Worm (Caenorhabditis elegans) whole organism, late embryonic: ENCODE results near the gene Y39A1A.21.
A peak's percentile ranks its signal among the peaks of the same experiment; 100 is the strongest.

Source experiments
- C08G9.2 ChIP-seq: sonication (generic microtip); optimal IDR thresholded peaks from 2 replicates; lab custom pipeline; 2016; ENCODE audit warnings: mild to moderate bottlenecking, missing genetic modification characterization, moderate library complexity, missing compliant biosample characterization
- F13H6.1 ChIP-seq: sonication (generic microtip); optimal IDR thresholded peaks from 2 replicates; lab custom pipeline; 2016; ENCODE audit warnings: missing genetic modification characterization, missing compliant biosample characterization
- K09A11.1 ChIP-seq: sonication (generic microtip); optimal IDR thresholded peaks from 2 replicates; lab custom pipeline; 2017; ENCODE audit warnings: antibody characterized with exemption, mild to moderate bottlenecking, missing genetic modification characterization, missing compliant biosample characterization; ENCODE audit not compliant: insufficient read depth
- Y22D7AL.16 ChIP-seq: sonication (generic microtip); optimal IDR thresholded peaks from 2 replicates; lab custom pipeline; 2016; ENCODE audit warnings: missing genetic modification characterization, missing compliant biosample characterization
- ama-1 ChIP-seq: fragments of 150-350 bp; optimal IDR thresholded peaks from 2 replicates; lab custom pipeline; 2014
- ceh-14 ChIP-seq: sonication (generic microtip); optimal IDR thresholded peaks from 2 replicates; lab custom pipeline; 2016; ENCODE audit warnings: missing genotype, missing genetic modification characterization, missing compliant biosample characterization
- ceh-19 ChIP-seq: fragments of 200-800 bp; sonication (Bioruptor generic); optimal IDR thresholded peaks from 2 replicates; lab custom pipeline; 2018; ENCODE audit warnings: mild to moderate bottlenecking, missing genetic modification characterization, missing compliant biosample characterization
- ceh-2 ChIP-seq: sonication (generic microtip); optimal IDR thresholded peaks from 2 replicates; lab custom pipeline; 2016; ENCODE audit warnings: missing genotype, missing genetic modification characterization, missing compliant biosample characterization
- ceh-22 ChIP-seq: sonication (generic microtip); optimal IDR thresholded peaks from 2 replicates; lab custom pipeline; 2017; ENCODE audit warnings: missing biosample characterization, missing genetic modification characterization
- ceh-30 ChIP-seq: fragments of 150-350 bp; optimal IDR thresholded peaks from 2 replicates; lab custom pipeline; 2014; ENCODE audit warnings: missing biosample characterization, missing genetic modification characterization
- ceh-31 ChIP-seq: sonication (generic microtip); optimal IDR thresholded peaks from 2 replicates; lab custom pipeline; 2016; ENCODE audit warnings: missing genetic modification characterization, missing compliant biosample characterization
- ceh-34 ChIP-seq: sonication (generic microtip); optimal IDR thresholded peaks from 2 replicates; lab custom pipeline; 2016; ENCODE audit warnings: mild to moderate bottlenecking, missing genetic modification characterization, missing compliant biosample characterization
- ceh-45 ChIP-seq: fragments of 200-800 bp; sonication (Bioruptor generic); IDR thresholded peaks from 2 replicates; pipeline ENCODE4 v1.3.6; 2022; ENCODE audit warnings: missing genetic modification reagents, missing genetic modification characterization, missing compliant biosample characterization
- ceh-48 ChIP-seq: sonication (generic microtip); optimal IDR thresholded peaks from 2 replicates; lab custom pipeline; 2016; ENCODE audit warnings: missing genetic modification characterization, inconsistent platforms, missing compliant biosample characterization
- ceh-6 ChIP-seq: fragments of 200-800 bp; sonication (Bioruptor generic); optimal IDR thresholded peaks from 2 replicates; lab custom pipeline; 2018; ENCODE audit warnings: mild to moderate bottlenecking, missing genetic modification characterization, missing compliant biosample characterization
- ceh-9 ChIP-seq: sonication (generic microtip); optimal IDR thresholded peaks from 2 replicates; lab custom pipeline; 2016; ENCODE audit warnings: mild to moderate bottlenecking, missing genetic modification characterization, inconsistent platforms, missing compliant biosample characterization
- che-1 ChIP-seq: sonication (generic microtip); optimal IDR thresholded peaks from 2 replicates; lab custom pipeline; 2016; ENCODE audit warnings: mild to moderate bottlenecking, missing genetic modification characterization, missing compliant biosample characterization
- dmd-4 ChIP-seq: sonication (generic microtip); optimal IDR thresholded peaks from 2 replicates; lab custom pipeline; 2016; ENCODE audit warnings: borderline replicate concordance, missing genetic modification characterization, missing compliant biosample characterization
- dve-1 ChIP-seq: sonication (generic microtip); optimal IDR thresholded peaks from 2 replicates; lab custom pipeline; 2017; ENCODE audit warnings: antibody characterized with exemption, mild to moderate bottlenecking, missing genetic modification characterization, missing compliant biosample characterization
- elt-2 ChIP-seq: sonication (generic microtip); optimal IDR thresholded peaks from 2 replicates; lab custom pipeline; 2016; ENCODE audit warnings: missing genetic modification reagents, missing genetic modification characterization, missing compliant biosample characterization
- elt-4 ChIP-seq: sonication (generic microtip); optimal IDR thresholded peaks from 2 replicates; lab custom pipeline; 2016; ENCODE audit warnings: missing genetic modification characterization, missing compliant biosample characterization
- ets-4 ChIP-seq: sonication (generic microtip); optimal IDR thresholded peaks from 2 replicates; lab custom pipeline; 2016; ENCODE audit warnings: missing genetic modification characterization, missing compliant biosample characterization
- fax-1 ChIP-seq: sonication (generic microtip); optimal IDR thresholded peaks from 2 replicates; lab custom pipeline; 2016; ENCODE audit warnings: missing genotype, missing genetic modification characterization, missing compliant biosample characterization
- fkh-10 ChIP-seq: fragments of 150-350 bp; optimal IDR thresholded peaks from 2 replicates; lab custom pipeline; 2014; ENCODE audit warnings: missing biosample characterization, missing genetic modification reagents, missing genetic modification characterization
- fkh-6 ChIP-seq: sonication (generic microtip); optimal IDR thresholded peaks from 2 replicates; lab custom pipeline; 2016; ENCODE audit warnings: missing genetic modification characterization, missing compliant biosample characterization
- hlh-15 ChIP-seq: sonication (generic microtip); optimal IDR thresholded peaks from 2 replicates; lab custom pipeline; 2016; ENCODE audit warnings: missing genetic modification characterization, missing compliant biosample characterization
- hlh-30 ChIP-seq: sonication (generic microtip); optimal IDR thresholded peaks from 2 replicates; lab custom pipeline; 2017; ENCODE audit warnings: antibody characterized with exemption, missing genetic modification characterization, missing compliant biosample characterization; ENCODE audit not compliant: insufficient read depth
- hlh-6 ChIP-seq: sonication (generic microtip); optimal IDR thresholded peaks from 2 replicates; lab custom pipeline; 2016; ENCODE audit warnings: missing genotype, missing genetic modification characterization, missing compliant biosample characterization
- hlh-8 ChIP-seq: sonication (generic microtip); optimal IDR thresholded peaks from 2 replicates; lab custom pipeline; 2016; ENCODE audit warnings: missing genotype, missing genetic modification characterization, missing compliant biosample characterization
- lim-6 ChIP-seq: sonication (generic microtip); optimal IDR thresholded peaks from 2 replicates; lab custom pipeline; 2016; ENCODE audit warnings: missing genetic modification characterization, missing compliant biosample characterization
- lin-11 ChIP-seq: fragments of 200-800 bp; sonication (Bioruptor generic); optimal IDR thresholded peaks from 2 replicates; lab custom pipeline; 2018; ENCODE audit warnings: mild to moderate bottlenecking, missing genetic modification characterization, missing compliant biosample characterization
- madf-2 ChIP-seq: sonication (generic microtip); optimal IDR thresholded peaks from 2 replicates; lab custom pipeline; 2017; ENCODE audit warnings: missing genetic modification characterization, missing compliant biosample characterization
- mec-3 ChIP-seq: sonication (generic microtip); optimal IDR thresholded peaks from 2 replicates; lab custom pipeline; 2016; ENCODE audit warnings: borderline replicate concordance, missing genetic modification characterization, missing compliant biosample characterization
- nfya-1 ChIP-seq: sonication (generic microtip); optimal IDR thresholded peaks from 2 replicates; lab custom pipeline; 2017; ENCODE audit warnings: missing genetic modification characterization, mild to moderate bottlenecking, missing compliant biosample characterization, antibody characterized with exemption, moderate library complexity
- nhr-232 ChIP-seq: sonication (generic microtip); optimal IDR thresholded peaks from 2 replicates; lab custom pipeline; 2016; ENCODE audit warnings: missing genetic modification characterization, missing compliant biosample characterization
- npax-4 ChIP-seq: sonication (generic microtip); optimal IDR thresholded peaks from 2 replicates; lab custom pipeline; 2016; ENCODE audit warnings: missing genetic modification characterization, missing compliant biosample characterization
- odd-2 ChIP-seq: sonication (generic microtip); optimal IDR thresholded peaks from 2 replicates; lab custom pipeline; 2017; ENCODE audit warnings: antibody characterized with exemption, mild to moderate bottlenecking, missing genetic modification characterization, missing compliant biosample characterization
- pag-3 ChIP-seq: sonication (generic microtip); optimal IDR thresholded peaks from 2 replicates; lab custom pipeline; 2016; ENCODE audit warnings: missing compliant biosample characterization, missing genetic modification characterization, borderline replicate concordance
- pat-9 ChIP-seq: fragments of 200-800 bp; sonication (Bioruptor generic); optimal IDR thresholded peaks from 2 replicates; lab custom pipeline; 2018; ENCODE audit warnings: mild to moderate bottlenecking, missing genetic modification characterization, moderate library complexity, missing compliant biosample characterization
- pha-2 ChIP-seq: sonication (generic microtip); optimal IDR thresholded peaks from 2 replicates; lab custom pipeline; 2017; ENCODE audit warnings: mild to moderate bottlenecking, missing genetic modification characterization, missing compliant biosample characterization
- pha-4 ChIP-seq: fragments of 150-350 bp; optimal IDR thresholded peaks from 2 replicates; lab custom pipeline; 2018; ENCODE audit warnings: missing biosample characterization, missing genetic modification reagents, missing genetic modification characterization
- pqm-1 ChIP-seq: sonication (generic microtip); optimal IDR thresholded peaks from 2 replicates; lab custom pipeline; 2016; ENCODE audit warnings: missing genetic modification characterization, missing compliant biosample characterization
- pros-1 ChIP-seq: fragments of 150-350 bp; optimal IDR thresholded peaks from 2 replicates; lab custom pipeline; 2014; ENCODE audit warnings: missing biosample characterization, missing genetic modification reagents, missing genetic modification characterization
- rnt-1 ChIP-seq: sonication (generic microtip); optimal IDR thresholded peaks from 2 replicates; lab custom pipeline; 2016; ENCODE audit warnings: missing genetic modification characterization, missing compliant biosample characterization
- sdc-2 ChIP-seq: sonication (generic microtip); optimal IDR thresholded peaks from 2 replicates; lab custom pipeline; 2016; ENCODE audit warnings: missing genotype, missing genetic modification characterization, missing compliant biosample characterization
- sox-2 ChIP-seq: fragments of 200-800 bp; sonication (Bioruptor generic); IDR thresholded peaks from 2 replicates; pipeline ENCODE4 v1.3.6; 2022; ENCODE audit warnings: missing genetic modification reagents, missing genetic modification characterization, missing compliant biosample characterization
- tbx-2 ChIP-seq: sonication (generic microtip); optimal IDR thresholded peaks from 2 replicates; lab custom pipeline; 2016; ENCODE audit warnings: missing genetic modification characterization, missing compliant biosample characterization
- tbx-7 ChIP-seq: sonication (generic microtip); optimal IDR thresholded peaks from 2 replicates; lab custom pipeline; 2016; ENCODE audit warnings: missing genotype, missing genetic modification characterization, missing compliant biosample characterization
- ttx-3 ChIP-seq: sonication (generic microtip); optimal IDR thresholded peaks from 2 replicates; lab custom pipeline; 2016; ENCODE audit warnings: missing genetic modification reagents, missing genetic modification characterization, missing compliant biosample characterization
- unc-3 ChIP-seq, 2 experiments: fragments of 200-800 bp in 1 of 2; sonication (Bioruptor generic) in 1 of 2; sonication (generic microtip) in 1 of 2; conservative IDR thresholded peaks in 1 of 2; optimal IDR thresholded peaks in 1 of 2; 2 replicates each; pipeline versions ENCODE4 v1.3.6 to Lab custom; 2016 to 2022; ENCODE audit warnings: missing compliant biosample characterization in 2 of 2, missing genetic modification characterization in 2 of 2, missing genetic modification reagents in 1 of 2
- unc-42 ChIP-seq: sonication (generic microtip); optimal IDR thresholded peaks from 2 replicates; lab custom pipeline; 2016; ENCODE audit warnings: missing genotype, missing genetic modification characterization, missing compliant biosample characterization
- unc-86 ChIP-seq: sonication (generic microtip); optimal IDR thresholded peaks from 2 replicates; lab custom pipeline; 2016; ENCODE audit warnings: missing genetic modification characterization, missing compliant biosample characterization
- ztf-16 ChIP-seq: sonication (generic microtip); optimal IDR thresholded peaks from 2 replicates; lab custom pipeline; 2017; ENCODE audit warnings: missing genetic modification characterization, missing compliant biosample characterization

The Y39A1A.21 gene

ce11 chrIII:10742382-10742860 lies 35.6 kb upstream of the Y39A1A.21 start, which contains the start of the genes tbb-1 and rib-2:
Gene tbb-1 (minus strand): TSS chrIII:10742432.
Gene rib-2 (plus strand): TSS chrIII:10742810.
- TF ChIP-seq ceh-6 (GFP tag; lab: Kevin White, UChicago) = no peak
- TF ChIP-seq ceh-2 (tag; lab: Kevin White, UChicago) = no peak
- TF ChIP-seq dve-1 (tag; lab: Kevin White, UChicago) = no peak
- TF ChIP-seq unc-3 (GFP tag; conservative IDR thresholded peaks at IDR 0.05; lab: Robert Waterston, UW) = no peak
- TF ChIP-seq unc-3 (tag; optimal IDR thresholded peaks at IDR 0.05; lab: Kevin White, UChicago) = no peak
- TF ChIP-seq che-1 (tag; lab: Kevin White, UChicago) = no peak
- no peak for TF ChIP-seq Y22D7AL.16
- peak; percentile 32 for TF ChIP-seq ceh-30 (tag; lab: Kevin White, UChicago)
- TF ChIP-seq ceh-9 (tag; lab: Kevin White, UChicago) = no peak
- no peak for TF ChIP-seq ztf-16 (tag; lab: Kevin White, UChicago)
- no peak for TF ChIP-seq pag-3 (tag; lab: Kevin White, UChicago)
- no peak for TF ChIP-seq pha-2
- TF ChIP-seq sox-2 (GFP tag; lab: Robert Waterston, UW) = no peak
- TF ChIP-seq hlh-30 = no peak
- peak; percentile 21 for TF ChIP-seq tbx-2 (tag; lab: Kevin White, UChicago)
- no peak for TF ChIP-seq unc-86 (tag; lab: Kevin White, UChicago)
- no peak for TF ChIP-seq F13H6.1 (tag; lab: Kevin White, UChicago)
- TF ChIP-seq C08G9.2 (tag; lab: Kevin White, UChicago) = no peak
- TF ChIP-seq ceh-34 (tag; lab: Kevin White, UChicago) = peak; percentile 24
- TF ChIP-seq ceh-14 (tag; lab: Kevin White, UChicago) = peak; percentile 11
- TF ChIP-seq ets-4 (tag; lab: Kevin White, UChicago) = no peak
- TF ChIP-seq odd-2 (tag; lab: Kevin White, UChicago) = no peak
- no peak for TF ChIP-seq madf-2 (tag; lab: Kevin White, UChicago)
- TF ChIP-seq ceh-48 (tag; lab: Kevin White, UChicago) = no peak
- no peak for TF ChIP-seq ceh-19 (GFP tag; lab: Kevin White, UChicago)
- no peak for TF ChIP-seq npax-4 (tag; lab: Kevin White, UChicago)
- TF ChIP-seq ceh-45 (GFP tag; lab: Robert Waterston, UW) = no peak
- no peak for TF ChIP-seq ama-1 (lab: Kevin White, UChicago)
- no peak for TF ChIP-seq mec-3 (tag; lab: Kevin White, UChicago)
- peak; percentile 21 for TF ChIP-seq ceh-31 (tag; lab: Kevin White, UChicago)
- peak; percentile 37 for TF ChIP-seq elt-2 (tag; lab: Kevin White, UChicago)
- peak; percentile 31 for TF ChIP-seq unc-42 (tag; lab: Kevin White, UChicago)
- TF ChIP-seq lin-11 (tag; lab: Kevin White, UChicago) = no peak
- TF ChIP-seq lim-6 (tag; lab: Kevin White, UChicago) = no peak
- no peak for TF ChIP-seq sdc-2 (tag; lab: Kevin White, UChicago)
- TF ChIP-seq hlh-6 (tag; lab: Kevin White, UChicago) = no peak
- TF ChIP-seq pat-9 (tag; lab: Kevin White, UChicago) = no peak
- no peak for TF ChIP-seq ceh-22
- no peak for TF ChIP-seq fkh-10 (GFP tag; lab: Kevin White, UChicago)
- TF ChIP-seq pros-1 (tag; lab: Kevin White, UChicago) = no peak
- TF ChIP-seq nhr-232 (tag; lab: Kevin White, UChicago) = no peak
- TF ChIP-seq pqm-1 (tag; lab: Kevin White, UChicago) = no peak
- TF ChIP-seq ttx-3 (tag; lab: Kevin White, UChicago) = no peak
- TF ChIP-seq dmd-4 (tag; lab: Kevin White, UChicago) = no peak
- TF ChIP-seq hlh-8 (tag; lab: Kevin White, UChicago) = no peak
- no peak for TF ChIP-seq elt-4 (tag; lab: Kevin White, UChicago)
- TF ChIP-seq fax-1 (tag; lab: Kevin White, UChicago) = no peak
- no peak for TF ChIP-seq tbx-7 (tag; lab: Kevin White, UChicago)
- TF ChIP-seq nfya-1 (tag; lab: Kevin White, UChicago) = peak; percentile 34
- no peak for TF ChIP-seq pha-4 (tag; lab: Kevin White, UChicago)
- no peak for TF ChIP-seq hlh-15
- no peak for TF ChIP-seq rnt-1 (tag; lab: Kevin White, UChicago)
- no peak for TF ChIP-seq fkh-6 (tag; lab: Kevin White, UChicago)
- TF ChIP-seq K09A11.1 (tag; lab: Kevin White, UChicago) = no peak
